Fruit fly (Drosophila melanogaster) whole organism, pupa: Measurements from ENCODE around the gene Ir94b.
A peak's percentile ranks its signal among the peaks of the same experiment; 100 is the strongest.

Experiments
- CG12605 ChIP-seq: fragments of 200-800 bp; sonication (Bioruptor generic); IDR thresholded peaks from 2 replicates; pipeline ENCODE4 v1.3.6; 2022; ENCODE audit warnings: missing biosample characterization, missing genetic modification characterization
- CG14655 ChIP-seq: fragments of 200-800 bp; sonication (Bioruptor generic); optimal IDR thresholded peaks from 3 replicates; lab custom pipeline; 2017; ENCODE audit warnings: mild to moderate bottlenecking, missing biosample characterization, missing genetic modification reagents, missing genetic modification characterization
- CG15710 ChIP-seq: fragments of 200-800 bp; sonication (Bioruptor generic); optimal IDR thresholded peaks from 2 replicates; lab custom pipeline; 2018; ENCODE audit warnings: missing biosample characterization, mild to moderate bottlenecking, missing genetic modification characterization, moderate library complexity
- CG32121 ChIP-seq: fragments of 200-800 bp; sonication (Bioruptor generic); IDR thresholded peaks from 2 replicates; pipeline ENCODE4 v1.3.6; 2022; ENCODE audit warnings: missing biosample characterization, missing genetic modification characterization
- CG4496 ChIP-seq: fragments of 200-800 bp; sonication (Bioruptor generic); IDR thresholded peaks from 3 replicates; pipeline ENCODE4 v1.3.6; 2022; ENCODE audit warnings: missing biosample characterization, missing genetic modification characterization
- CG8301 ChIP-seq: fragments of 200-800 bp; sonication (Bioruptor generic); optimal IDR thresholded peaks from 2 replicates; lab custom pipeline; 2018; ENCODE audit warnings: missing biosample characterization, mild to moderate bottlenecking, missing genetic modification characterization
- CG9948 ChIP-seq: fragments of 200-800 bp; sonication (Bioruptor generic); optimal IDR thresholded peaks from 2 replicates; lab custom pipeline; 2018; ENCODE audit warnings: missing biosample characterization, mild to moderate bottlenecking, missing genetic modification characterization, moderate library complexity
- EcR ChIP-seq: fragments of 200-800 bp; sonication (Bioruptor generic); optimal IDR thresholded peaks from 3 replicates; lab custom pipeline; 2019; ENCODE audit warnings: missing biosample characterization, missing genetic modification characterization, mild to moderate bottlenecking, moderate library complexity, missing genetic modification reagents
- Pif1B ChIP-seq: fragments of 200-800 bp; sonication (Bioruptor generic); optimal IDR thresholded peaks from 3 replicates; lab custom pipeline; 2016; ENCODE audit warnings: missing biosample characterization, missing genetic modification characterization
- fd96Ca ChIP-seq: fragments of 200-800 bp; sonication (Bioruptor generic); IDR thresholded peaks from 3 replicates; pipeline ENCODE4 v1.3.6; 2022; ENCODE audit warnings: missing biosample characterization, missing genetic modification characterization
- gl ChIP-seq: fragments of 200-800 bp; sonication (Bioruptor generic); optimal IDR thresholded peaks from 2 replicates; lab custom pipeline; 2018; ENCODE audit warnings: missing biosample characterization, mild to moderate bottlenecking, missing genetic modification characterization
- rn ChIP-seq: fragments of 200-800 bp; sonication (Bioruptor generic); IDR thresholded peaks from 2 replicates; pipeline ENCODE4 v1.3.6; 2022; ENCODE audit warnings: missing biosample characterization, missing genetic modification characterization

DNA sequence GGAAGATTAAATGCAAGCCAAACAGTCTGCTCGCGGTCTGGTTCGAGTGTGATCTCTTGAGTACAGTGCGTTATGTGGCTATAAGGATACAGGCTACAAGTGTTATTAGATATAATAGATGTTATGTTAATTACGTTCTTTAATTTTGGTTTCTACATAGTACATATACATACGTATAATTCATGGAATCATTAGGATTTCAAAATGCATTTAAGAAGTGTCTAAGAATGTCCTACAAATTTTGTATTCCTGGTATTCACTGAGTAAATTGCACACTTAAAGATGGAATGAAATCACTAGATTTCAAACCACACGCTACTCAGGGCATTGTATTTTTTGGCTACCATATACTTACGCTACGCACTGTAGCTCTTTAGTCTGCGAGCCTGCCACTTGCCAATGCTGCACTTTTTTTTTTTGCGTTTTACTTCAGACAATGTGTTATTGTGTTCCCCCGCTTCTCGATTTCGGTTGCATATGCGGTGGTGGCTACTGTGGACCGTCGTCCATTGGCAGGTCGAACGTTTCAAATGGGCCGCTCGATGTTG lies 46.3 kb upstream of the Ir94b start:
- TF ChIP-seq EcR (no peak), CG15710 (tag; lab: Kevin White, UChicago) (peak; percentile 23), fd96Ca (no peak), CG32121 (GFP tag; lab: Robert Waterston, UW) (no peak), CG8301 (tag; lab: Kevin White, UChicago) (no peak), Pif1B (no peak), CG9948 (tag; lab: Kevin White, UChicago) (peak; percentile 12), CG12605 (GFP tag; lab: Robert Waterston, UW) (no peak), gl (tag; lab: Kevin White, UChicago) (no peak), CG4496 (GFP tag; lab: Robert Waterston, UW) (no peak), CG14655 (GFP tag; lab: Kevin White, UChicago) (no peak), rn (GFP tag; lab: Robert Waterston, UW) (no peak)
